Worm (Caenorhabditis elegans): Measurements from ENCODE around the gene ZC53.22.

DNA sequence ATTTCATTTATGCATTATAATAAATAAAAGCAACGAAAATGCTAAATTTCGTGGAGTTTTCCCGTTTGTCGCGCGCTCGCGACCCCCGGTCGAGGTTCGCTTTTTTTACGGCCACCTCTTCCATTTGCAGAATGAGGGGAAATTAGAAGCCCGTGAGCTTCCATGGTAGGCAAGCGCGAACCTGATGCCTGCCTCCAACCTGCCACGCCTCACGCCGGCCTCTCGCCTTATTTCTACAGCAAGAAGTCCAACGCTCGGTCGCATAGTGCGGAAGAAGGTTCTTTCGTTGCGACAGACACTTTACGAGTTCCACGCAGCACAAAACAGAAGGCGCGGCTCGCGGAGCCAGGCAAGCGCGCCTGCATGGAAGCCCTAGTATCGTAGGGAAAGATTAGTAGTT, 49.5 kb upstream of the ZC53.22 start:
- TF ChIP-seq ets-7 (tag; optimal IDR thresholded peaks at IDR 0.05) (no peak), aly-1 (tag; optimal IDR thresholded peaks at IDR 0.05) (no peak), ama-1 (optimal IDR thresholded peaks at IDR 0.05) (no peak)
